Worm (Caenorhabditis elegans) whole organism, L4 larva: ENCODE results near the gene F36A4.2.

Experiments used
- F10B5.3 ChIP-seq: sonication (generic microtip); optimal IDR thresholded peaks from 2 replicates; lab custom pipeline; 2016; ENCODE audit warnings: mild to moderate bottlenecking, missing genetic modification characterization, missing compliant biosample characterization
- ama-1 ChIP-seq: fragments of 150-350 bp; optimal IDR thresholded peaks from 2 replicates; lab custom pipeline; 2014; ENCODE audit warnings: inconsistent platforms, mixed read lengths
- ceh-20 ChIP-seq: fragments of 200-800 bp; sonication (Bioruptor generic); IDR thresholded peaks from 2 replicates; pipeline ENCODE4 v1.3.6; 2022; ENCODE audit warnings: missing genetic modification reagents, missing genetic modification characterization, missing compliant biosample characterization
- gei-8 ChIP-seq: fragments of 200-800 bp; sonication (Bioruptor generic); optimal IDR thresholded peaks from 2 replicates; lab custom pipeline; 2018; ENCODE audit warnings: mild to moderate bottlenecking, missing genetic modification characterization, missing compliant biosample characterization
- nhr-25 ChIP-seq: sonication (generic microtip); optimal IDR thresholded peaks from 2 replicates; lab custom pipeline; 2017; ENCODE audit warnings: missing genetic modification characterization, mild to moderate bottlenecking, missing compliant biosample characterization, antibody characterized with exemption, moderate library complexity, borderline replicate concordance; ENCODE audit not compliant: insufficient read depth
- rbr-2 ChIP-seq: sonication (generic microtip); optimal IDR thresholded peaks from 2 replicates; lab custom pipeline; 2016; ENCODE audit warnings: missing genotype, missing genetic modification characterization, missing compliant biosample characterization
- unc-62 ChIP-seq, 3 experiments: fragments of 150-350 bp in 1 of 3; sonication (generic microtip); optimal IDR thresholded peaks in 2 of 3; peaks in 1 of 3; 1 replicate in 1 of 3; 2 replicates in 2 of 3; lab custom pipeline; 2014 to 2017; ENCODE audit warnings: missing biosample characterization in 3 of 3, missing genetic modification characterization in 3 of 3, missing genetic modification reagents in 3 of 3, missing genotype in 1 of 3

- TF ChIP-seq unc-62 (GFP tag; optimal IDR thresholded peaks at IDR 0.05 in 1 of 2; lab: Kevin White, UChicago), result peak in 1 of 2 experiments; percentile 94
- no peak for TF ChIP-seq unc-62 (tag; optimal IDR thresholded peaks at IDR 0.05; lab: Kevin White, UChicago)
- no peak for TF ChIP-seq F10B5.3 (tag; lab: Kevin White, UChicago)
- TF ChIP-seq ceh-20 (GFP tag; lab: Robert Waterston, UW), result no peak
- TF ChIP-seq ama-1 (lab: Kevin White, UChicago), result no peak
- TF ChIP-seq rbr-2 (tag; lab: Kevin White, UChicago), result no peak
- no peak for TF ChIP-seq nhr-25 (tag; lab: Kevin White, UChicago)
- no peak for TF ChIP-seq gei-8
Measured at ce11 chrIV:4306317-4306716, 35.3 kb downstream of the F36A4.2 start.
